Fruit fly (Drosophila melanogaster) whole organism, wandering third instar larva: ENCODE results near the gene Jon65Aiv.

Experiments
- Abd-B ChIP-seq: fragments of >200 bp; optimal IDR thresholded peaks from 2 replicates; lab custom pipeline; 2017; ENCODE audit warnings: missing biosample characterization, missing genetic modification characterization
- CG9705 ChIP-seq: fragments of 200-800 bp; sonication (Bioruptor generic); optimal IDR thresholded peaks from 2 replicates; lab custom pipeline; 2018; ENCODE audit warnings: missing biosample characterization, mild to moderate bottlenecking, missing genetic modification characterization
- CrebA ChIP-seq: fragments of 200-800 bp; sonication (Bioruptor generic); optimal IDR thresholded peaks from 2 replicates; lab custom pipeline; 2016; ENCODE audit warnings: missing biosample characterization, mild to moderate bottlenecking, missing genetic modification characterization, borderline replicate concordance
- Dfd ChIP-seq: fragments of >200 bp; optimal IDR thresholded peaks from 2 replicates; lab custom pipeline; 2017; ENCODE audit warnings: missing biosample characterization, missing genetic modification characterization
- Dif ChIP-seq: fragments of 200-275, 200-300 bp; sonication (Bioruptor generic); optimal IDR thresholded peaks from 2 replicates; lab custom pipeline; 2018; ENCODE audit warnings: missing biosample characterization, missing genetic modification characterization; ENCODE audit not compliant: partially characterized antibody
- HLH106 ChIP-seq: fragments of 200-800 bp; optimal IDR thresholded peaks from 3 replicates; lab custom pipeline; 2019; ENCODE audit warnings: missing biosample characterization, mild to moderate bottlenecking, missing genetic modification characterization, moderate library complexity
- Hr78 ChIP-seq: fragments of >200 bp; optimal IDR thresholded peaks from 2 replicates; lab custom pipeline; 2017; ENCODE audit warnings: missing biosample characterization, missing genetic modification characterization
- Hr83 ChIP-seq: fragments of 200-300 bp; sonication (Bioruptor generic); optimal IDR thresholded peaks from 2 replicates; lab custom pipeline; 2016; ENCODE audit warnings: missing biosample characterization, mild to moderate bottlenecking, missing genetic modification characterization, moderate library complexity; ENCODE audit not compliant: poor library complexity, severe bottlenecking
- Jra ChIP-seq: sonication (Bioruptor generic); optimal IDR thresholded peaks from 2 replicates; lab custom pipeline; 2016; ENCODE audit warnings: missing biosample characterization, missing genetic modification characterization
- Mio ChIP-seq: sonication (Bioruptor generic); optimal IDR thresholded peaks from 2 replicates; lab custom pipeline; 2016; ENCODE audit warnings: missing biosample characterization, missing genetic modification characterization
- N ChIP-seq: fragments of >200 bp; optimal IDR thresholded peaks from 2 replicates; lab custom pipeline; 2018; ENCODE audit warnings: missing biosample characterization, missing external identifiers, missing genetic modification characterization
- OdsH ChIP-seq: fragments of 200-800 bp; sonication (Bioruptor generic); optimal IDR thresholded peaks from 2 replicates; lab custom pipeline; 2016; ENCODE audit warnings: missing biosample characterization, mild to moderate bottlenecking, missing genetic modification characterization
- Rel ChIP-seq, 2 experiments: fragments of 200-800 bp; sonication (Bioruptor generic) in 1 of 2; optimal IDR thresholded peaks; 2 replicates in 1 of 2; 3 replicates in 1 of 2; lab custom pipeline; 2016 to 2019; ENCODE audit warnings: mild to moderate bottlenecking in 2 of 2, missing biosample characterization in 2 of 2, missing genetic modification characterization in 2 of 2, moderate library complexity in 1 of 2
- Vsx2 ChIP-seq: fragments of 200-300, 225-300 bp; sonication (Bioruptor generic); optimal IDR thresholded peaks from 2 replicates; lab custom pipeline; 2018; ENCODE audit warnings: missing biosample characterization, missing genetic modification characterization; ENCODE audit not compliant: partially characterized antibody
- brk ChIP-seq: fragments of 200-800 bp; sonication (Bioruptor generic); optimal IDR thresholded peaks from 2 replicates; lab custom pipeline; 2016; ENCODE audit warnings: missing biosample characterization, mild to moderate bottlenecking, missing genetic modification characterization
- dl ChIP-seq, 2 experiments: fragments of 175-275, 200-275 bp in 1 of 2; fragments of 200-275 bp in 1 of 2; sonication (Bioruptor generic); optimal IDR thresholded peaks; lab custom pipeline; 2018; ENCODE audit warnings: mild to moderate bottlenecking in 2 of 2, missing biosample characterization in 2 of 2, missing genetic modification characterization in 2 of 2, moderate library complexity in 2 of 2; ENCODE audit not compliant: partially characterized antibody in 2 of 2, insufficient read depth in 1 of 2
- dsf ChIP-seq: sonication (Bioruptor generic); optimal IDR thresholded peaks from 2 replicates; lab custom pipeline; 2016; ENCODE audit warnings: missing biosample characterization, missing genetic modification characterization, borderline replicate concordance
- ey ChIP-seq: fragments of 200-800 bp; sonication (Bioruptor generic); optimal IDR thresholded peaks from 2 replicates; lab custom pipeline; 2016; ENCODE audit warnings: missing biosample characterization, missing genetic modification characterization
- foxo ChIP-seq, 2 experiments: fragments of 200-800 bp; sonication (Bioruptor generic); optimal IDR thresholded peaks; 2 replicates in 1 of 2; 3 replicates in 1 of 2; lab custom pipeline; 2016 to 2017; ENCODE audit warnings: missing biosample characterization in 2 of 2, missing genetic modification characterization in 2 of 2
- fru ChIP-seq: fragments of 200-800 bp; sonication (Bioruptor generic); optimal IDR thresholded peaks from 3 replicates; lab custom pipeline; 2016; ENCODE audit warnings: missing biosample characterization, mild to moderate bottlenecking, missing genetic modification characterization
- h ChIP-seq: fragments of 200-800 bp; sonication (Bioruptor generic); optimal IDR thresholded peaks from 3 replicates; lab custom pipeline; 2016; ENCODE audit warnings: missing biosample characterization, mild to moderate bottlenecking, missing genetic modification characterization
- jim ChIP-seq: fragments of 175-275, 200-325 bp; sonication (Bioruptor generic); optimal IDR thresholded peaks from 2 replicates; lab custom pipeline; 2016; ENCODE audit warnings: missing biosample characterization, mild to moderate bottlenecking, missing genetic modification characterization
- rgr ChIP-seq: fragments of 200-800 bp; sonication (Bioruptor generic); optimal IDR thresholded peaks from 3 replicates; lab custom pipeline; 2016; ENCODE audit warnings: missing biosample characterization, mild to moderate bottlenecking, missing genetic modification characterization
- sage ChIP-seq: fragments of 200-800 bp; sonication (Bioruptor generic); optimal IDR thresholded peaks from 2 replicates; lab custom pipeline; 2016; ENCODE audit warnings: missing biosample characterization, mild to moderate bottlenecking, missing genetic modification characterization
- sv ChIP-seq: fragments of 200-800 bp; sonication (Bioruptor generic); optimal IDR thresholded peaks from 3 replicates; lab custom pipeline; 2016; ENCODE audit warnings: missing biosample characterization, missing genetic modification characterization
- tai ChIP-seq: sonication (Bioruptor generic); optimal IDR thresholded peaks from 2 replicates; lab custom pipeline; 2016; ENCODE audit warnings: missing biosample characterization, missing genetic modification characterization
- usp ChIP-seq: fragments of >200 bp; optimal IDR thresholded peaks from 2 replicates; lab custom pipeline; 2017; ENCODE audit warnings: missing biosample characterization, missing genetic modification characterization

Jon65Aiv gene

dm6 chr3L:6022142-6022541 lies 16.8 kb upstream of the Jon65Aiv start:
- TF ChIP-seq fru (GFP tag; lab: Kevin White, UChicago) (peak; percentile 2), CrebA (GFP tag; lab: Kevin White, UChicago) (no peak), foxo (GFP tag; optimal IDR thresholded peaks at IDR 0.05; lab: Kevin White, UChicago) (peak in 1 of 2 experiments; percentile 14), HLH106 (tag; lab: Kevin White, UChicago) (peak; percentile 8)

DNA sequence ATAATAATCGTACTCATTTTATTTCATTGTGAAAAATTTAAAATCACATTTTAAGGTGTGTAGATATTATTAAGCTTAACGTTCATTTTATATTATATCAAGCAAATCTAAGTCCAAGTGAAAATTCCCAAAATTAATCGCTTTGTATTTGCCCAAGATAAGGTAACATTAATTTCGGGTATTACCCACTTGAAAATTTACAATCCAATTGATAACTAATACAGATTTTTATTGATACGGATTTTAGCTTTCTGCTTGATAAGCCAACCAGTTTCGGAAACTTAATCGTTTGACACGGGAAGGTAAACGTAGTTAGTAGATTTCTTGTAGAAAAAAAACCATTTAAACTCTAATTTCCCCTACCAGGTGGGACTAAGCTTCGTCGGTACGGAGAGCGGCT lies 5.9 kb upstream of the Jon65Aiv start:
- no peak for TF ChIP-seq Rel (GFP tag; optimal IDR thresholded peaks at IDR 0.05; lab: Kevin White, UChicago)
- peak; percentile 86 for TF ChIP-seq Rel (tag; optimal IDR thresholded peaks at IDR 0.05; lab: Kevin White, UChicago)
- TF ChIP-seq tai (GFP tag; lab: Kevin White, UChicago) = no peak

- no peak for TF ChIP-seq CrebA (GFP tag; lab: Kevin White, UChicago)
- TF ChIP-seq sv (GFP tag; lab: Kevin White, UChicago) = no peak
Measured at dm6 chr3L:6034511-6034910, 4.4 kb upstream of the Jon65Aiv start, which contains the start of gene CG10477. Gene CG10477 (minus strand): TSS chr3L:6034611.

- TF ChIP-seq N = no peak
- no peak for TF ChIP-seq Hr78 (GFP tag; lab: Kevin White, UChicago)
- no peak for TF ChIP-seq Hr83 (GFP tag; lab: Kevin White, UChicago)
- no peak for TF ChIP-seq OdsH (GFP tag; lab: Kevin White, UChicago)
- TF ChIP-seq foxo (GFP tag; optimal IDR thresholded peaks at IDR 0.05; lab: Kevin White, UChicago) = no peak
- no peak for TF ChIP-seq jim (GFP tag; lab: Kevin White, UChicago)
- no peak for TF ChIP-seq ey (GFP tag; lab: Kevin White, UChicago)
- no peak for TF ChIP-seq brk (GFP tag; lab: Kevin White, UChicago)
- TF ChIP-seq rgr (GFP tag; lab: Kevin White, UChicago) = no peak
- no peak for TF ChIP-seq usp
- no peak for TF ChIP-seq Dif (GFP tag; lab: Kevin White, UChicago)
Measured at dm6 chr3L:6034916-6035315, 4.0 kb upstream of the Jon65Aiv start, which contains the start of gene yip7. Gene yip7 (plus strand): TSS chr3L:6035216.

DNA sequence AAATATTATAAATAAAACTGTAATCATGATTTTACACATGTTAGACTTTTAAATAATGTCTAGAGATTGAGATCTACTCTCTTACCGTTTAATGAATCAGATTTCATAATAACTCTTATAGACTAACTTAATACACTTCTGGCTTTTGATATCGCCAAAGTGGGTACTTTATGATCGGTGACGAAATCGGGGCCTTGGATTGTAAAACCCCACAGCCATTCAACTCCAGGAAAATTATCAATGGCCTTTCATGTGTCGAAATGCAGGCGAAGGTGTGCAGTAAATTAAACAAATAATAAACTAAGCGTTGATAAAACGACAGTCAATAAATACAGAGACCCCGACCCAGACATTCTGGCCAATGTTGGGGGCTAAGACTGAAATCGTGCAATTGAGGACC lies 2.8 kb upstream of the Jon65Aiv start:
- TF ChIP-seq Vsx2 (no peak), Rel (GFP tag; optimal IDR thresholded peaks at IDR 0.05; lab: Kevin White, UChicago) (no peak), Rel (tag; optimal IDR thresholded peaks at IDR 0.05; lab: Kevin White, UChicago) (peak; percentile 33)

DNA sequence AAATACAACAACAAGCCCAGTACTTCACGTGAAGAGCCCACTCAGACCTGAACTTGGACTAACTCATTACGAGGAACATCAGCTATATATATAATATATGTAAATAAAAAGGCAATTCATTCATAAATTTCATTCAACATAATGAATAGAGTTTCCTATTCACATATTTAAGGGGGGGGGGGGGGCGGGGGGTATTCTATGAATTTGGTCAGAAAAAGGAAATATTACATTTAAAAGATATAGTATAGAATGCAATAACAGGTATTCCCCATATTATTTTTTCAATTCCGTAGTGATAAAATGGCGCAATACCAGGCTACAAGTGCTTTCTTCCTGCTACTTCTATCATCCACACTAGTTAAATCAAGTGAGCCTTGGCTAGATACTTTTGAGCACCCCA lies 2.1 kb upstream of the Jon65Aiv start, which contains the start of gene CG6462:
Gene CG6462 (plus strand): TSS at position 301 of the 400 bp plus-strand sequence.
- TF ChIP-seq sage (no peak), Abd-B (no peak), h (no peak), Hr83 (GFP tag; lab: Kevin White, UChicago) (no peak), foxo (GFP tag; optimal IDR thresholded peaks at IDR 0.05; lab: Kevin White, UChicago) (no peak), CG9705 (no peak), HLH106 (tag; lab: Kevin White, UChicago) (no peak), Jra (no peak), dsf (GFP tag; lab: Kevin White, UChicago) (no peak), Rel (GFP tag; optimal IDR thresholded peaks at IDR 0.05; lab: Kevin White, UChicago) (no peak), Rel (tag; optimal IDR thresholded peaks at IDR 0.05; lab: Kevin White, UChicago) (no peak), Hr78 (GFP tag; lab: Kevin White, UChicago) (no peak), CrebA (GFP tag; lab: Kevin White, UChicago) (no peak), Mio (GFP tag; lab: Kevin White, UChicago) (no peak), ey (GFP tag; lab: Kevin White, UChicago) (no peak)

dm6 chr3L:6050230-6050807 lies 11.4 kb downstream of the Jon65Aiv start, which contains the start of gene Jon65Aiii:
Gene Jon65Aiii (plus strand): TSS chr3L:6050757.
- peak; percentile 32 for TF ChIP-seq CrebA (GFP tag; lab: Kevin White, UChicago)
- TF ChIP-seq h = peak; percentile 88
- peak in 1 of 2 experiments; percentile 62 for TF ChIP-seq dl (GFP tag; optimal IDR thresholded peaks at IDR 0.05; lab: Kevin White, UChicago; ENCODE audit: insufficient read depth in 1 of 2, partially characterized antibody in 2 of 2)
- TF ChIP-seq Dfd (GFP tag; lab: Kevin White, UChicago) = no peak
- TF ChIP-seq brk (GFP tag; lab: Kevin White, UChicago) = no peak
- no peak for TF ChIP-seq dsf (GFP tag; lab: Kevin White, UChicago)
- no peak for TF ChIP-seq Jra
